Worm (Caenorhabditis elegans) whole organism, young adult: ENCODE results near the gene stg-2.

Experiments used
- C17E4.6 ChIP-seq: fragments of 200-800 bp; sonication (Bioruptor generic); IDR thresholded peaks from 2 replicates; pipeline ENCODE4 v1.3.6; 2022; ENCODE audit warnings: missing genetic modification reagents, missing genetic modification characterization, missing compliant biosample characterization
- F22D6.2 ChIP-seq: sonication (generic microtip); optimal IDR thresholded peaks from 2 replicates; lab custom pipeline; 2016; ENCODE audit warnings: mild to moderate bottlenecking, missing genetic modification characterization, missing compliant biosample characterization
- F23B12.7 ChIP-seq: sonication (generic microtip); optimal IDR thresholded peaks from 2 replicates; lab custom pipeline; 2017; ENCODE audit warnings: missing genetic modification characterization, mild to moderate bottlenecking, missing compliant biosample characterization, antibody characterized with exemption, moderate library complexity; ENCODE audit not compliant: insufficient read depth
- F57C9.4 ChIP-seq: sonication (generic microtip); optimal IDR thresholded peaks from 2 replicates; lab custom pipeline; 2017; ENCODE audit warnings: mild to moderate bottlenecking, missing genetic modification characterization, missing compliant biosample characterization
- Y79H2A.3 ChIP-seq: fragments of 200-800 bp; sonication (Bioruptor generic); conservative IDR thresholded peaks from 2 replicates; pipeline ENCODE4 v1.3.6; 2022; ENCODE audit warnings: missing genetic modification reagents, missing genetic modification characterization, missing compliant biosample characterization
- ZK185.1 ChIP-seq: sonication (generic microtip); optimal IDR thresholded peaks from 2 replicates; lab custom pipeline; 2016; ENCODE audit warnings: mild to moderate bottlenecking, missing genetic modification characterization, missing compliant biosample characterization; ENCODE audit not compliant: poor library complexity, severe bottlenecking
- aptf-3 ChIP-seq: fragments of 200-800 bp; sonication (Bioruptor generic); IDR thresholded peaks from 2 replicates; pipeline ENCODE4 v1.3.6; 2022; ENCODE audit warnings: missing genetic modification characterization, missing compliant biosample characterization
- atf-7 ChIP-seq: sonication (generic microtip); optimal IDR thresholded peaks from 2 replicates; lab custom pipeline; 2017; ENCODE audit warnings: mild to moderate bottlenecking, missing genetic modification characterization, missing compliant biosample characterization
- athp-1 ChIP-seq: sonication (generic microtip); optimal IDR thresholded peaks from 2 replicates; lab custom pipeline; 2017; ENCODE audit warnings: mild to moderate bottlenecking, missing genetic modification characterization, missing compliant biosample characterization
- attf-3 ChIP-seq: fragments of 200-800 bp; sonication (Bioruptor generic); conservative IDR thresholded peaks from 2 replicates; pipeline ENCODE4 v1.3.6; 2022; ENCODE audit warnings: missing genetic modification reagents, missing genetic modification characterization, missing compliant biosample characterization
- attf-6 ChIP-seq: fragments of 200-800 bp; sonication (Bioruptor generic); IDR thresholded peaks from 2 replicates; pipeline ENCODE4 v1.3.6; 2022; ENCODE audit warnings: missing genetic modification reagents, missing genetic modification characterization, missing compliant biosample characterization
- ccch-3 ChIP-seq: fragments of 200-800 bp; sonication (Bioruptor generic); optimal IDR thresholded peaks from 2 replicates; lab custom pipeline; 2018; ENCODE audit warnings: mild to moderate bottlenecking, missing genetic modification characterization, missing compliant biosample characterization
- cebp-1 ChIP-seq, 2 experiments: fragments of 200-800 bp in 1 of 2; sonication (Bioruptor generic) in 1 of 2; sonication (generic microtip) in 1 of 2; IDR thresholded peaks in 1 of 2; optimal IDR thresholded peaks in 1 of 2; 2 replicates each; pipeline versions ENCODE4 v1.3.6 to Lab custom; 2017 to 2022; ENCODE audit warnings: missing compliant biosample characterization in 2 of 2, missing genetic modification characterization in 2 of 2, mild to moderate bottlenecking in 1 of 2, missing genetic modification reagents in 1 of 2, moderate library complexity in 1 of 2
- dpl-1 ChIP-seq: fragments of 150-350 bp; optimal IDR thresholded peaks from 2 replicates; lab custom pipeline; 2014; ENCODE audit warnings: missing biosample characterization, missing genetic modification reagents, missing genetic modification characterization
- efl-1 ChIP-seq: fragments of 150-350 bp; optimal IDR thresholded peaks from 2 replicates; lab custom pipeline; 2014; ENCODE audit warnings: missing biosample characterization, missing genetic modification reagents, missing genetic modification characterization
- egl-44 ChIP-seq: fragments of 200-800 bp; sonication (Bioruptor generic); IDR thresholded peaks from 2 replicates; pipeline ENCODE4 v1.3.6; 2022; ENCODE audit warnings: missing genetic modification reagents, missing genetic modification characterization, missing compliant biosample characterization
- egrh-3 ChIP-seq: fragments of 200-800 bp; sonication (Bioruptor generic); IDR thresholded peaks from 2 replicates; pipeline ENCODE4 v1.3.6; 2022; ENCODE audit warnings: missing genetic modification reagents, missing genetic modification characterization, missing compliant biosample characterization
- hlh-12 ChIP-seq: sonication (generic microtip); optimal IDR thresholded peaks from 2 replicates; lab custom pipeline; 2016; ENCODE audit warnings: missing genetic modification characterization, missing compliant biosample characterization
- hlh-26 ChIP-seq: fragments of 200-800 bp; sonication (Bioruptor generic); conservative IDR thresholded peaks from 2 replicates; pipeline ENCODE4 v1.3.6; 2022; ENCODE audit warnings: missing genetic modification reagents, missing genetic modification characterization, missing compliant biosample characterization
- hmg-1.2 ChIP-seq: fragments of 200-800 bp; sonication (Bioruptor generic); IDR thresholded peaks from 2 replicates; pipeline ENCODE4 v1.3.6; 2022; ENCODE audit warnings: missing genetic modification reagents, missing genetic modification characterization, missing compliant biosample characterization
- hmg-20 ChIP-seq: fragments of 200-800 bp; sonication (Bioruptor generic); IDR thresholded peaks from 2 replicates; pipeline ENCODE4 v1.3.6; 2022; ENCODE audit warnings: missing genetic modification reagents, missing genetic modification characterization, missing compliant biosample characterization
- lag-1 ChIP-seq: fragments of 200-800 bp; sonication (Bioruptor generic); IDR thresholded peaks from 2 replicates; pipeline ENCODE4 v1.3.6; 2022; ENCODE audit warnings: missing genetic modification reagents, missing genetic modification characterization, missing compliant biosample characterization
- let-526 ChIP-seq: fragments of 200-800 bp; sonication (Bioruptor generic); IDR thresholded peaks from 2 replicates; pipeline ENCODE4 v1.3.6; 2022; ENCODE audit warnings: missing genetic modification reagents, missing genetic modification characterization, missing compliant biosample characterization
- lin-35 ChIP-seq, 3 experiments: fragments of 150-350 bp in 2 of 3; sonication (generic microtip) in 1 of 3; optimal IDR thresholded peaks; 2 replicates each; lab custom pipeline; 2014 to 2018; ENCODE audit warnings: missing biosample characterization in 3 of 3, missing genetic modification characterization in 3 of 3, missing genetic modification reagents in 3 of 3
- lir-1 ChIP-seq: fragments of 200-800 bp; sonication (Bioruptor generic); conservative IDR thresholded peaks from 2 replicates; pipeline ENCODE4 v1.3.6; 2022; ENCODE audit warnings: missing genetic modification reagents, missing genetic modification characterization, missing compliant biosample characterization
- lsy-27 ChIP-seq: sonication (generic microtip); optimal IDR thresholded peaks from 2 replicates; lab custom pipeline; 2017; ENCODE audit warnings: missing genetic modification characterization, mild to moderate bottlenecking, missing compliant biosample characterization, antibody characterized with exemption, missing genotype, borderline replicate concordance; ENCODE audit not compliant: insufficient read depth
- madf-10 ChIP-seq: sonication (generic microtip); optimal IDR thresholded peaks from 2 replicates; lab custom pipeline; 2016; ENCODE audit warnings: mild to moderate bottlenecking, missing genetic modification characterization, missing compliant biosample characterization
- mcd-1 ChIP-seq: fragments of 200-800 bp; sonication (Bioruptor generic); IDR thresholded peaks from 2 replicates; pipeline ENCODE4 v1.3.6; 2022; ENCODE audit warnings: missing genetic modification reagents, missing genetic modification characterization, missing compliant biosample characterization
- mel-28 ChIP-seq: sonication (generic microtip); optimal IDR thresholded peaks from 2 replicates; lab custom pipeline; 2016; ENCODE audit warnings: borderline replicate concordance, mild to moderate bottlenecking, missing genetic modification characterization, missing compliant biosample characterization
- mxl-1 ChIP-seq: sonication (generic microtip); optimal IDR thresholded peaks from 2 replicates; lab custom pipeline; 2016; ENCODE audit warnings: missing genetic modification characterization, missing compliant biosample characterization
- nhr-120 ChIP-seq: fragments of 200-800 bp; sonication (Bioruptor generic); IDR thresholded peaks from 2 replicates; pipeline ENCODE4 v1.3.6; 2022; ENCODE audit warnings: missing genetic modification characterization, missing compliant biosample characterization
- nhr-179 ChIP-seq: sonication (generic microtip); optimal IDR thresholded peaks from 2 replicates; lab custom pipeline; 2016; ENCODE audit warnings: mild to moderate bottlenecking, missing genetic modification characterization, missing compliant biosample characterization
- nhr-80 ChIP-seq: sonication (generic microtip); optimal IDR thresholded peaks from 2 replicates; lab custom pipeline; 2016; ENCODE audit warnings: missing genetic modification characterization, missing compliant biosample characterization
- rec-8 ChIP-seq, 2 experiments: sonication (generic microtip); optimal IDR thresholded peaks; 2 replicates each; lab custom pipeline; 2016; ENCODE audit warnings: mild to moderate bottlenecking in 2 of 2, missing genetic modification characterization in 2 of 2, missing genetic modification reagents in 2 of 2, missing genotype in 2 of 2, missing biosample characterization in 1 of 2, missing compliant biosample characterization in 1 of 2, moderate library complexity in 1 of 2
- rpc-1 ChIP-seq, 2 experiments: fragments of 150-350 bp in 1 of 2; sonication (generic microtip) in 1 of 2; optimal IDR thresholded peaks; 2 replicates each; lab custom pipeline; 2014 to 2018; ENCODE audit warnings: missing biosample characterization in 1 of 2, missing genetic modification characterization in 1 of 2, missing genetic modification reagents in 1 of 2, missing genotype in 1 of 2
- sdz-38 ChIP-seq: sonication (generic microtip); optimal IDR thresholded peaks from 2 replicates; lab custom pipeline; 2016; ENCODE audit warnings: missing genotype, missing genetic modification characterization, missing compliant biosample characterization
- sea-2 ChIP-seq: fragments of 200-800 bp; sonication (Bioruptor generic); IDR thresholded peaks from 2 replicates; pipeline ENCODE4 v1.3.6; 2022; ENCODE audit warnings: missing genetic modification characterization, missing compliant biosample characterization
- snpc-1.1 ChIP-seq: sonication (generic microtip); optimal IDR thresholded peaks from 2 replicates; lab custom pipeline; 2017; ENCODE audit warnings: missing genetic modification characterization, mild to moderate bottlenecking, missing compliant biosample characterization, antibody characterized with exemption, moderate library complexity, missing genotype, missing genetic modification reagents; ENCODE audit not compliant: insufficient read depth
- snpc-1.3 ChIP-seq: sonication (generic microtip); optimal IDR thresholded peaks from 2 replicates; lab custom pipeline; 2017; ENCODE audit warnings: missing genetic modification characterization, mild to moderate bottlenecking, missing compliant biosample characterization, antibody characterized with exemption, moderate library complexity, missing genotype, missing genetic modification reagents; ENCODE audit not compliant: insufficient read depth
- snpc-3.4 ChIP-seq: sonication (generic microtip); optimal IDR thresholded peaks from 2 replicates; lab custom pipeline; 2017; ENCODE audit warnings: missing genetic modification characterization, mild to moderate bottlenecking, missing compliant biosample characterization, antibody characterized with exemption, moderate library complexity, missing genotype, missing genetic modification reagents
- tbp1 ChIP-seq: fragments of 200-800 bp; sonication (Bioruptor generic); optimal IDR thresholded peaks from 2 replicates; lab custom pipeline; 2018; ENCODE audit warnings: mild to moderate bottlenecking, missing genetic modification characterization, missing compliant biosample characterization
- tbx-9 ChIP-seq: sonication (generic microtip); optimal IDR thresholded peaks from 2 replicates; lab custom pipeline; 2016; ENCODE audit warnings: borderline replicate concordance, missing genetic modification characterization, inconsistent platforms, missing compliant biosample characterization
- unc-130 ChIP-seq: sonication (generic microtip); optimal IDR thresholded peaks from 2 replicates; lab custom pipeline; 2016; ENCODE audit warnings: missing genetic modification reagents, missing genetic modification characterization, missing compliant biosample characterization
- unc-62 ChIP-seq: fragments of 150-350 bp; optimal IDR thresholded peaks from 2 replicates; lab custom pipeline; 2014; ENCODE audit warnings: missing biosample characterization, missing genetic modification reagents, missing genetic modification characterization
- xnd-1 ChIP-seq: sonication (generic microtip); optimal IDR thresholded peaks from 2 replicates; lab custom pipeline; 2016; ENCODE audit warnings: missing genotype, missing genetic modification reagents, missing genetic modification characterization, missing compliant biosample characterization
- ztf-25 ChIP-seq: fragments of 200-800 bp; sonication (Bioruptor generic); IDR thresholded peaks from 2 replicates; pipeline ENCODE4 v1.3.6; 2022; ENCODE audit warnings: missing genetic modification reagents, missing genetic modification characterization, missing compliant biosample characterization

The stg-2 gene

ce11 chrX:8656019-8656418 is 12.3 kb upstream of the stg-2 start:
- no peak for TF ChIP-seq unc-62 (GFP tag; lab: Kevin White, UChicago)
- no peak for TF ChIP-seq F22D6.2
- TF ChIP-seq dpl-1: no peak
- TF ChIP-seq sdz-38: no peak
- no peak for TF ChIP-seq mel-28 (tag; lab: Kevin White, UChicago)
- TF ChIP-seq mcd-1 (GFP tag; lab: Robert Waterston, UW): no peak
- TF ChIP-seq snpc-1.3 (tag; lab: Kevin White, UChicago): no peak

- TF ChIP-seq hmg-1.2 (GFP tag; lab: Robert Waterston, UW): peak; percentile 64
- no peak for TF ChIP-seq atf-7 (tag; lab: Kevin White, UChicago)
- TF ChIP-seq xnd-1: no peak
- TF ChIP-seq nhr-120: no peak
- TF ChIP-seq lsy-27 (tag; lab: Kevin White, UChicago): no peak
- TF ChIP-seq hlh-26: no peak
- TF ChIP-seq hlh-12 (tag; lab: Kevin White, UChicago): peak; percentile 17
- no peak for TF ChIP-seq ccch-3 (GFP tag; lab: Kevin White, UChicago)
- peak; percentile 93 for TF ChIP-seq rpc-1 (optimal IDR thresholded peaks at IDR 0.05; lab: Kevin White, UChicago)
- TF ChIP-seq rpc-1 (tag; optimal IDR thresholded peaks at IDR 0.05; lab: Kevin White, UChicago): peak; percentile 95
- TF ChIP-seq nhr-179 (tag; lab: Kevin White, UChicago): no peak
- TF ChIP-seq F23B12.7: no peak
- peak; percentile 3 for TF ChIP-seq mxl-1 (tag; lab: Kevin White, UChicago)
- TF ChIP-seq lir-1 (GFP tag; lab: Robert Waterston, UW): no peak
- peak; percentile 56; the same call in 1 of the 2 replicates for TF ChIP-seq hmg-20 (GFP tag; lab: Robert Waterston, UW)
- TF ChIP-seq tbx-9 (tag; lab: Kevin White, UChicago): no peak
- TF ChIP-seq ztf-25: peak; percentile 79; the same call in 1 of the 2 replicates
- peak; percentile 43 for TF ChIP-seq madf-10 (tag; lab: Kevin White, UChicago)
- peak; percentile 72; the same call in 1 of the 2 replicates for TF ChIP-seq attf-6 (GFP tag; lab: Robert Waterston, UW)
- TF ChIP-seq F57C9.4 (tag; lab: Kevin White, UChicago): no peak
- TF ChIP-seq aptf-3: no peak
- no peak for TF ChIP-seq Y79H2A.3 (GFP tag; lab: Robert Waterston, UW)
- peak; percentile 58 for TF ChIP-seq athp-1 (tag; lab: Kevin White, UChicago)
- TF ChIP-seq nhr-80 (tag; lab: Kevin White, UChicago): peak; percentile 18
- no peak for TF ChIP-seq snpc-1.1 (tag; lab: Kevin White, UChicago)
- peak; percentile 89 for TF ChIP-seq tbp1
- no peak for TF ChIP-seq mcd-1 (GFP tag; lab: Robert Waterston, UW)
- TF ChIP-seq lag-1: no peak
- TF ChIP-seq egl-44: 0 out of 2 replicates have a peak, but pooled peaks have one; percentile 55
- peak; percentile 57 for TF ChIP-seq snpc-3.4 (tag; lab: Kevin White, UChicago)
- no peak for TF ChIP-seq egrh-3 (GFP tag; lab: Robert Waterston, UW)
- TF ChIP-seq lin-35 (GFP tag; optimal IDR thresholded peaks at IDR 0.05; lab: Kevin White, UChicago): peak in 1 of 3 experiments; percentile 23
- peak; percentile 20 for TF ChIP-seq unc-130 (GFP tag; lab: Kevin White, UChicago)
- peak; percentile 36 to 48 for TF ChIP-seq rec-8 (tag; optimal IDR thresholded peaks at IDR 0.05; lab: Kevin White, UChicago)
- TF ChIP-seq ZK185.1 (tag; lab: Kevin White, UChicago): peak; percentile 39
- TF ChIP-seq attf-3 (GFP tag; lab: Robert Waterston, UW): no peak
- TF ChIP-seq C17E4.6 (GFP tag; lab: Robert Waterston, UW): no peak
- TF ChIP-seq efl-1 (GFP tag; lab: Kevin White, UChicago): peak; percentile 13
- TF ChIP-seq cebp-1 (GFP tag; IDR thresholded peaks at IDR 0.05; lab: Robert Waterston, UW): no peak
- TF ChIP-seq cebp-1 (tag; optimal IDR thresholded peaks at IDR 0.05; lab: Kevin White, UChicago): no peak
- TF ChIP-seq let-526: no peak
- no peak for TF ChIP-seq sea-2 (GFP tag; lab: Robert Waterston, UW)
These were observed 6.8 kb upstream of the stg-2 start for ce11 chrX:8650535-8650934.
